Worm (Caenorhabditis elegans) whole organism, L4 larva: Measurements from ENCODE around the gene col-74.

ENCODE experiments used
- F10B5.3 ChIP-seq: sonication (generic microtip); optimal IDR thresholded peaks from 2 replicates; lab custom pipeline; 2016; ENCODE audit warnings: mild to moderate bottlenecking, missing genetic modification characterization, missing compliant biosample characterization
- aly-2 ChIP-seq: sonication (generic microtip); optimal IDR thresholded peaks from 2 replicates; lab custom pipeline; 2018; ENCODE audit warnings: missing biosample characterization, missing genetic modification characterization
- egl-27 ChIP-seq: sonication (generic microtip); optimal IDR thresholded peaks from 3 replicates; lab custom pipeline; 2017; ENCODE audit warnings: missing biosample characterization, missing genetic modification reagents, missing genetic modification characterization
- fkh-10 ChIP-seq: fragments of 150-350 bp; optimal IDR thresholded peaks from 2 replicates; lab custom pipeline; 2014; ENCODE audit warnings: missing biosample characterization, missing genetic modification reagents, missing genetic modification characterization
- hlh-30 ChIP-seq: sonication (generic microtip); optimal IDR thresholded peaks from 2 replicates; lab custom pipeline; 2017; ENCODE audit warnings: antibody characterized with exemption, mild to moderate bottlenecking, missing genetic modification characterization, missing compliant biosample characterization; ENCODE audit not compliant: insufficient read depth
- lin-15B ChIP-seq: fragments of 150-350 bp; sonication (generic microtip); optimal IDR thresholded peaks from 3 replicates; lab custom pipeline; 2014; ENCODE audit warnings: missing biosample characterization, missing genetic modification characterization
- madf-5 ChIP-seq, 2 experiments: fragments of 200-800 bp; sonication (Bioruptor generic); IDR thresholded peaks; 2 replicates each; pipeline ENCODE4 v1.3.6; 2022; ENCODE audit warnings: missing compliant biosample characterization in 2 of 2, missing genetic modification characterization in 2 of 2
- nhr-237 ChIP-seq: sonication (generic microtip); optimal IDR thresholded peaks from 2 replicates; lab custom pipeline; 2017; ENCODE audit warnings: missing biosample characterization, missing genetic modification characterization
- snpc-1.2 ChIP-seq: fragments of 200-800 bp; sonication (Bioruptor generic); IDR thresholded peaks from 2 replicates; pipeline ENCODE4 v1.3.6; 2022; ENCODE audit warnings: missing genetic modification reagents, missing genetic modification characterization, missing compliant biosample characterization
- snpc-4 ChIP-seq: fragments of 150-350 bp; optimal IDR thresholded peaks from 2 replicates; lab custom pipeline; 2014; ENCODE audit warnings: missing biosample characterization, missing genetic modification characterization
- unc-62 ChIP-seq, 3 experiments: fragments of 150-350 bp in 1 of 3; sonication (generic microtip); optimal IDR thresholded peaks in 2 of 3; peaks in 1 of 3; 1 replicate in 1 of 3; 2 replicates in 2 of 3; lab custom pipeline; 2014 to 2017; ENCODE audit warnings: missing biosample characterization in 3 of 3, missing genetic modification characterization in 3 of 3, missing genetic modification reagents in 3 of 3, missing genotype in 1 of 3
- zip-11 ChIP-seq: fragments of 200-800 bp; sonication (Bioruptor generic); IDR thresholded peaks from 2 replicates; pipeline ENCODE4 v1.3.6; 2022; ENCODE audit warnings: missing genetic modification characterization, missing compliant biosample characterization

- TF ChIP-seq snpc-4 (no peak), egl-27 (no peak), nhr-237 (tag; lab: Kevin White, UChicago) (no peak), lin-15B (tag; lab: Kevin White, UChicago) (no peak), madf-5 (GFP tag; IDR thresholded peaks at IDR 0.05; lab: Robert Waterston, UW) (no peak), hlh-30 (tag; lab: Kevin White, UChicago) (peak; percentile 36), fkh-10 (no peak), aly-2 (tag; lab: Kevin White, UChicago) (no peak), F10B5.3 (tag; lab: Kevin White, UChicago) (no peak), unc-62 (GFP tag; optimal IDR thresholded peaks at IDR 0.05 in 1 of 2; lab: Kevin White, UChicago) (no peak), unc-62 (tag; optimal IDR thresholded peaks at IDR 0.05; lab: Kevin White, UChicago) (no peak), zip-11 (no peak), snpc-1.2 (no peak)
These were observed 6.1 kb downstream of the col-74 start, which contains the start of gene fzo-1 for ce11 chrII:5836153-5836719.
